Fruit fly (Drosophila melanogaster) whole organism, embryonic: ENCODE measurements around the gene CG6983.
A peak's percentile ranks its signal among the peaks of the same experiment; 100 is the strongest.

ENCODE experiments used
- CG1024 ChIP-seq: fragments of 200-800 bp; sonication (Bioruptor generic); IDR thresholded peaks from 2 replicates; pipeline ENCODE4 v1.3.6; 2022; ENCODE audit warnings: missing biosample characterization, missing genetic modification characterization
- CG10462 ChIP-seq: fragments of 200-800 bp; sonication (Bioruptor generic); optimal IDR thresholded peaks from 2 replicates; lab custom pipeline; 2016; ENCODE audit warnings: missing biosample characterization, missing genetic modification characterization
- CG10565 ChIP-seq: fragments of 200-800 bp; sonication (Bioruptor generic); optimal IDR thresholded peaks from 3 replicates; lab custom pipeline; 2016; ENCODE audit warnings: missing biosample characterization, mild to moderate bottlenecking, missing genetic modification characterization
- CG11696 ChIP-seq: fragments of 200-800 bp; sonication (Bioruptor generic); IDR thresholded peaks from 2 replicates; pipeline ENCODE4 v1.3.6; 2022; ENCODE audit warnings: missing biosample characterization, missing genetic modification characterization
- CG12299 ChIP-seq: fragments of 200-800 bp; sonication (Bioruptor generic); optimal IDR thresholded peaks from 2 replicates; lab custom pipeline; 2018; ENCODE audit warnings: missing biosample characterization, mild to moderate bottlenecking, missing genetic modification characterization
- CG12659 ChIP-seq: fragments of 200-800 bp; sonication (Bioruptor generic); optimal IDR thresholded peaks from 3 replicates; lab custom pipeline; 2017; ENCODE audit warnings: mild to moderate bottlenecking, missing biosample characterization, missing genetic modification reagents, missing genetic modification characterization
- CG15073 ChIP-seq: fragments of 200-800 bp; sonication (Bioruptor generic); optimal IDR thresholded peaks from 2 replicates; lab custom pipeline; 2016; ENCODE audit warnings: missing biosample characterization, missing genetic modification characterization
- CG15269 ChIP-seq: fragments of 200-800 bp; sonication (Bioruptor generic); optimal IDR thresholded peaks from 2 replicates; lab custom pipeline; 2018; ENCODE audit warnings: missing biosample characterization, mild to moderate bottlenecking, missing genetic modification characterization, moderate library complexity
- CG17912 ChIP-seq: fragments of 200-800 bp; sonication (Bioruptor generic); optimal IDR thresholded peaks from 2 replicates; lab custom pipeline; 2018; ENCODE audit warnings: missing biosample characterization, mild to moderate bottlenecking, missing genetic modification characterization
- CG2116 ChIP-seq: fragments of 200-800 bp; sonication (Bioruptor generic); optimal IDR thresholded peaks from 3 replicates; lab custom pipeline; 2018; ENCODE audit warnings: missing biosample characterization, mild to moderate bottlenecking, missing genetic modification characterization
- CG2120 ChIP-seq: fragments of 200-800 bp; sonication (Bioruptor generic); optimal IDR thresholded peaks from 3 replicates; lab custom pipeline; 2016; ENCODE audit warnings: missing biosample characterization, missing genetic modification characterization
- CG2202 ChIP-seq: fragments of 200-800 bp; sonication (Bioruptor generic); optimal IDR thresholded peaks from 2 replicates; lab custom pipeline; 2018; ENCODE audit warnings: missing biosample characterization, mild to moderate bottlenecking, missing genetic modification characterization
- CG4854 ChIP-seq: fragments of 200-800 bp; sonication (Bioruptor generic); optimal IDR thresholded peaks from 2 replicates; lab custom pipeline; 2016; ENCODE audit warnings: missing biosample characterization, missing genetic modification characterization, inconsistent platforms
- CG6654 ChIP-seq: fragments of 200-800 bp; sonication (Bioruptor generic); optimal IDR thresholded peaks from 2 replicates; lab custom pipeline; 2017; ENCODE audit warnings: missing biosample characterization, mild to moderate bottlenecking, missing genetic modification characterization
- CG6689 ChIP-seq: fragments of 200-800 bp; sonication (Bioruptor generic); IDR thresholded peaks from 2 replicates; pipeline ENCODE4 v1.3.6; 2022; ENCODE audit warnings: missing biosample characterization, missing genetic modification characterization
- CG6791 ChIP-seq: fragments of 200-800 bp; sonication (Bioruptor generic); IDR thresholded peaks from 3 replicates; pipeline ENCODE4 v1.3.6; 2022; ENCODE audit warnings: missing biosample characterization, missing genetic modification characterization; ENCODE audit not compliant: partially characterized antibody
- CTCF ChIP-seq: fragments of 200-800 bp; sonication (Bioruptor generic); optimal IDR thresholded peaks from 2 replicates; lab custom pipeline; 2017; ENCODE audit warnings: missing biosample characterization, mild to moderate bottlenecking, missing genetic modification characterization, moderate library complexity
- D ChIP-seq, 2 experiments: fragments of 200-800 bp in 1 of 2; fragments of >200 bp in 1 of 2; sonication (Bioruptor generic) in 1 of 2; optimal IDR thresholded peaks; 2 replicates in 1 of 2; 3 replicates in 1 of 2; lab custom pipeline; 2017; ENCODE audit warnings: mild to moderate bottlenecking in 1 of 2, missing biosample characterization in 1 of 2, missing genetic modification characterization in 1 of 2, missing genetic modification reagents in 1 of 2
- Dbx ChIP-seq: fragments of 200-800 bp; sonication (Bioruptor generic); IDR thresholded peaks from 3 replicates; pipeline ENCODE4 v1.3.6; 2022; ENCODE audit warnings: missing biosample characterization, missing genetic modification characterization
- Fer3 ChIP-seq: fragments of 200-800 bp; sonication (Bioruptor generic); optimal IDR thresholded peaks from 2 replicates; lab custom pipeline; 2018; ENCODE audit warnings: missing biosample characterization, mild to moderate bottlenecking, missing genetic modification characterization, moderate library complexity
- HmgD ChIP-seq: fragments of 200-800 bp; sonication (Bioruptor generic); optimal IDR thresholded peaks from 3 replicates; lab custom pipeline; 2016; ENCODE audit warnings: missing biosample characterization, missing genetic modification characterization
- Kr ChIP-seq: fragments of 200-800 bp; sonication (Bioruptor generic); optimal IDR thresholded peaks from 2 replicates; lab custom pipeline; 2017; ENCODE audit warnings: missing biosample characterization, mild to moderate bottlenecking, missing genetic modification characterization
- NK7.1 ChIP-seq: fragments of 200-800 bp; sonication (Bioruptor generic); optimal IDR thresholded peaks from 3 replicates; lab custom pipeline; 2016; ENCODE audit warnings: missing biosample characterization, missing genetic modification characterization
- Oli ChIP-seq: fragments of 200-800 bp; sonication (Bioruptor generic); optimal IDR thresholded peaks from 2 replicates; lab custom pipeline; 2018; ENCODE audit warnings: missing biosample characterization, mild to moderate bottlenecking, missing genetic modification characterization, moderate library complexity
- Optix ChIP-seq: fragments of 200-800 bp; sonication (Bioruptor generic); IDR thresholded peaks from 3 replicates; pipeline ENCODE4 v1.3.6; 2022; ENCODE audit warnings: missing biosample characterization, missing genetic modification characterization
- Sry-δ ChIP-seq: fragments of 200-800 bp; sonication (Bioruptor generic); optimal IDR thresholded peaks from 2 replicates; lab custom pipeline; 2016; ENCODE audit warnings: missing biosample characterization, missing genetic modification characterization
- Tbp ChIP-seq: fragments of >200 bp; optimal IDR thresholded peaks from 2 replicates; lab custom pipeline; 2018; ENCODE audit warnings: missing biosample characterization, missing genetic modification characterization
- Vsx1 ChIP-seq: fragments of 200-800 bp; sonication (Bioruptor generic); optimal IDR thresholded peaks from 2 replicates; lab custom pipeline; 2017; ENCODE audit warnings: missing biosample characterization, mild to moderate bottlenecking, missing genetic modification characterization, missing genetic modification reagents
- Xrp1 ChIP-seq: fragments of 200-800 bp; sonication (Bioruptor generic); IDR thresholded peaks from 2 replicates; pipeline ENCODE4 v1.3.6; 2022; ENCODE audit warnings: missing biosample characterization, missing genetic modification characterization
- amos ChIP-seq: fragments of 200-800 bp; sonication (Bioruptor generic); IDR thresholded peaks from 2 replicates; pipeline ENCODE4 v1.3.6; 2022; ENCODE audit warnings: missing biosample characterization, missing genetic modification characterization; ENCODE audit not compliant: partially characterized antibody
- bbx ChIP-seq: fragments of 200-800 bp; sonication (Bioruptor generic); IDR thresholded peaks from 2 replicates; pipeline ENCODE4 v1.3.6; 2022; ENCODE audit warnings: missing biosample characterization, missing genetic modification characterization; ENCODE audit not compliant: partially characterized antibody
- chm ChIP-seq: fragments of 200-800 bp; sonication (Bioruptor generic); IDR thresholded peaks from 2 replicates; pipeline ENCODE4 v1.3.6; 2022; ENCODE audit warnings: missing biosample characterization, missing genetic modification characterization
- crp ChIP-seq, 2 experiments: fragments of 200-800 bp; sonication (Bioruptor generic); optimal IDR thresholded peaks; 2 replicates in 1 of 2; 3 replicates in 1 of 2; lab custom pipeline; 2017; ENCODE audit warnings: missing biosample characterization in 2 of 2, missing genetic modification characterization in 2 of 2, mild to moderate bottlenecking in 1 of 2, moderate library complexity in 1 of 2
- dimm ChIP-seq: fragments of 200-800 bp; sonication (Bioruptor generic); IDR thresholded peaks from 2 replicates; pipeline ENCODE4 v1.3.6; 2022; ENCODE audit warnings: missing biosample characterization, missing genetic modification characterization
- ftz-f1 ChIP-seq: fragments of 200-800 bp; sonication (Bioruptor generic); optimal IDR thresholded peaks from 2 replicates; lab custom pipeline; 2016; ENCODE audit warnings: missing biosample characterization, missing genetic modification characterization
- gce ChIP-seq: fragments of 200-800 bp; sonication (Bioruptor generic); IDR thresholded peaks from 3 replicates; pipeline ENCODE4 v1.3.6; 2022; ENCODE audit warnings: missing biosample characterization, missing genetic modification characterization
- gcm ChIP-seq: fragments of 200-800 bp; sonication (Bioruptor generic); optimal IDR thresholded peaks from 2 replicates; lab custom pipeline; 2019; ENCODE audit warnings: missing biosample characterization, mild to moderate bottlenecking, missing genetic modification characterization, moderate library complexity
- hb ChIP-seq: fragments of 200-800 bp; sonication (Bioruptor generic); IDR thresholded peaks from 3 replicates; pipeline ENCODE4 v1.3.6; 2022; ENCODE audit warnings: missing biosample characterization, missing genetic modification characterization; ENCODE audit not compliant: partially characterized antibody
- insv ChIP-seq, 2 experiments: fragments of 200-800 bp; sonication (Bioruptor generic); optimal IDR thresholded peaks; 3 replicates each; lab custom pipeline; 2016 to 2018; ENCODE audit warnings: missing biosample characterization in 2 of 2, missing genetic modification characterization in 2 of 2
- jigr1 ChIP-seq: fragments of 200-800 bp; sonication (Bioruptor generic); IDR thresholded peaks from 3 replicates; pipeline ENCODE4 v1.3.6; 2022; ENCODE audit warnings: missing biosample characterization, missing genetic modification characterization
- jing ChIP-seq: fragments of 200-800 bp; sonication (Bioruptor generic); optimal IDR thresholded peaks from 2 replicates; lab custom pipeline; 2018; ENCODE audit warnings: missing biosample characterization, mild to moderate bottlenecking, missing genetic modification characterization
- jumu ChIP-seq: fragments of 200-800 bp; sonication (Bioruptor generic); optimal IDR thresholded peaks from 3 replicates; lab custom pipeline; 2016; ENCODE audit warnings: missing biosample characterization, missing genetic modification characterization
- kah ChIP-seq: fragments of 200-800 bp; sonication (Bioruptor generic); optimal IDR thresholded peaks from 2 replicates; lab custom pipeline; 2018; ENCODE audit warnings: missing biosample characterization, mild to moderate bottlenecking, missing genetic modification characterization
- klu ChIP-seq: fragments of 200-800 bp; sonication (Bioruptor generic); IDR thresholded peaks from 2 replicates; pipeline ENCODE4 v1.3.6; 2022; ENCODE audit warnings: missing biosample characterization, missing genetic modification characterization
- nau ChIP-seq: fragments of 200-800 bp; sonication (Bioruptor generic); optimal IDR thresholded peaks from 3 replicates; lab custom pipeline; 2017; ENCODE audit warnings: missing biosample characterization, mild to moderate bottlenecking, missing genetic modification characterization, missing genetic modification reagents
- nom ChIP-seq: fragments of 200-800 bp; sonication (Bioruptor generic); optimal IDR thresholded peaks from 2 replicates; lab custom pipeline; 2017; ENCODE audit warnings: missing biosample characterization, missing genetic modification characterization, mild to moderate bottlenecking, moderate library complexity, missing genetic modification reagents
- pb ChIP-seq: fragments of 200-800 bp; sonication (Bioruptor generic); optimal IDR thresholded peaks from 3 replicates; lab custom pipeline; 2016; ENCODE audit warnings: missing biosample characterization, missing genetic modification characterization
- row ChIP-seq: fragments of 200-800 bp; sonication (Bioruptor generic); IDR thresholded peaks from 3 replicates; pipeline ENCODE4 v1.3.6; 2022; ENCODE audit warnings: missing biosample characterization, missing genetic modification characterization
- tap ChIP-seq: fragments of 200-800 bp; optimal IDR thresholded peaks from 3 replicates; lab custom pipeline; 2019; ENCODE audit warnings: missing biosample characterization, mild to moderate bottlenecking, missing genetic modification characterization, moderate library complexity
- ttk ChIP-seq: fragments of 200-800 bp; sonication (Bioruptor generic); IDR thresholded peaks from 2 replicates; pipeline ENCODE4 v2.1.2; 2022; ENCODE audit warnings: missing biosample characterization, missing genetic modification characterization

The CG6983 gene

DNA sequence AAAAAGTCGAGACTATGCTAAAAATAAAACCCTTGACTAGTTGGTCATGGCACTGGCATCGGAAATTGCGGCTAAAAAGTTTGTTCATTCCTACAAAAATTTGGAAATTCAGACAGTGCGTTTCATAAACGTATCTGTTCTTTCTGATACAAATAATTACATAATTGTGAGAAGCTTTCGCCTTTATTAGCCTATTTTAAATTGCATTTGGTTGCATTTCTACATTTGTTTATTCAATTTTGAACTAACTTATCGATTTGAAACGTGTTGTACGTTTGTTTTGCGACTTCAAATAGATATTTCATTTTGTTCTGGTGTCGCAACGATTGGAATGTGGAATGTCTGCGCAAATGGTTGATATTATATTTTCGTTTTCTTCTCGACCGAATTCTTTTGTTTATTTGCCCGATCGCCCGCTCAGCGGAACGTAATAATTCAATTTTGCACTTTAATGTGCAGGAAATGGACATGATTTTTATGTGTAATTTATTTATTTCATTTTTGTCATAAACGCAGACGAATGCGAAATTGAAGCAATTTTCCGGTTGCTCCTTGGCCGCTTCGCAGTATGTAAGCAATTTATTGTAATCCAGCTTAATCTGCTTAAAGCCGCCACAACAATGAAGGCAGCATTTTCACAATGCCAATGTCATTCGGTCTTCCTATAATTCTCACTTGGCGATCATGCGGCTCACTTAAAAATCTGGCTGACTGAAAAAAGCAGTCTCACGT lies 3.0 kb downstream of the CG6983 start (continued):
- TF ChIP-seq jing (no peak), gce (GFP tag; lab: Robert Waterston, UW) (no peak), jumu (no peak), Kr (GFP tag; lab: Kevin White, UChicago) (no peak), CG2120 (GFP tag; lab: Kevin White, UChicago) (peak; percentile 80), Optix (GFP tag; lab: Robert Waterston, UW) (no peak), CG10565 (no peak), CG6791 (GFP tag; lab: Robert Waterston, UW) (no peak), NK7.1 (no peak), pb (GFP tag; lab: Kevin White, UChicago) (no peak), D (optimal IDR thresholded peaks at IDR 0.05; lab: Kevin White, UChicago) (no peak), D (GFP tag; optimal IDR thresholded peaks at IDR 0.05; lab: Kevin White, UChicago) (no peak), Sry-δ (GFP tag; lab: Kevin White, UChicago) (peak; percentile 16), amos (GFP tag; lab: Robert Waterston, UW) (no peak), CG1024 (GFP tag; lab: Robert Waterston, UW) (no peak), CG12299 (tag; lab: Kevin White, UChicago) (no peak), dimm (GFP tag; lab: Robert Waterston, UW) (no peak), gcm (GFP tag; lab: Kevin White, UChicago) (no peak), CG15073 (GFP tag; lab: Kevin White, UChicago) (no peak), row (GFP tag; lab: Robert Waterston, UW) (peak; percentile 61), CG4854 (GFP tag; lab: Kevin White, UChicago) (peak; percentile 31), Fer3 (tag; lab: Kevin White, UChicago) (peak; percentile 69), CG12659 (peak; percentile 69), CTCF (GFP tag; lab: Kevin White, UChicago) (no peak), CG2116 (GFP tag; lab: Kevin White, UChicago) (no peak), HmgD (no peak), Dbx (GFP tag; lab: Robert Waterston, UW) (peak; percentile 44; the same call in 1 of the 3 replicates), kah (GFP tag; lab: Kevin White, UChicago) (peak; percentile 27), ftz-f1 (no peak), nom (GFP tag; lab: Kevin White, UChicago) (no peak), crp (GFP tag; optimal IDR thresholded peaks at IDR 0.05; lab: Kevin White, UChicago) (no peak), Tbp (GFP tag; lab: Kevin White, UChicago) (no peak), CG10462 (GFP tag; lab: Kevin White, UChicago) (no peak), CG17912 (GFP tag; lab: Kevin White, UChicago) (no peak), CG15269 (tag; lab: Kevin White, UChicago) (peak; percentile 77), bbx (GFP tag; lab: Robert Waterston, UW) (no peak), Xrp1 (peak; percentile 43; the same call in 1 of the 2 replicates), jigr1 (GFP tag; lab: Robert Waterston, UW) (no peak), CG6654 (GFP tag; lab: Kevin White, UChicago) (no peak), Oli (peak; percentile 49), chm (GFP tag; lab: Robert Waterston, UW) (peak; percentile 28; the same call in 1 of the 2 replicates), CG2202 (tag; lab: Kevin White, UChicago) (no peak), klu (no peak; the same call in 1 of the 2 replicates), nau (GFP tag; lab: Kevin White, UChicago) (no peak), Vsx1 (no peak), CG6689 (peak; percentile 31; the same call in 1 of the 2 replicates), hb (GFP tag; lab: Robert Waterston, UW) (no peak), tap (tag; lab: Kevin White, UChicago) (peak; percentile 51), ttk (GFP tag; lab: Robert Waterston, UW) (no peak), insv (GFP tag; optimal IDR thresholded peaks at IDR 0.05; lab: Kevin White, UChicago) (no peak), CG11696 (GFP tag; lab: Robert Waterston, UW) (no peak)
